Fruit fly (Drosophila melanogaster) whole organism, embryonic: ENCODE measurements around the gene CG5181.
A peak's percentile ranks its signal among the peaks of the same experiment; 100 is the strongest.

Experiments
- Antp ChIP-seq: fragments of 200-800 bp; sonication (Bioruptor generic); optimal IDR thresholded peaks from 3 replicates; lab custom pipeline; 2016; ENCODE audit warnings: missing biosample characterization, missing genetic modification characterization
- Bdp1 ChIP-seq: fragments of 200-800 bp; sonication (Bioruptor generic); optimal IDR thresholded peaks from 3 replicates; lab custom pipeline; 2016; ENCODE audit warnings: missing biosample characterization, missing genetic modification characterization
- CG12071 ChIP-seq: fragments of 200-800 bp; sonication (Bioruptor generic); optimal IDR thresholded peaks from 3 replicates; lab custom pipeline; 2018; ENCODE audit warnings: missing biosample characterization, mild to moderate bottlenecking, missing genetic modification characterization
- CG12219 ChIP-seq: fragments of 200-800 bp; sonication (Bioruptor generic); optimal IDR thresholded peaks from 3 replicates; lab custom pipeline; 2018; ENCODE audit warnings: missing biosample characterization, mild to moderate bottlenecking, missing genetic modification characterization
- CG13296 ChIP-seq: fragments of 200-800 bp; sonication (Bioruptor generic); optimal IDR thresholded peaks from 3 replicates; lab custom pipeline; 2018; ENCODE audit warnings: missing biosample characterization, mild to moderate bottlenecking, missing genetic modification characterization
- CG16779 ChIP-seq: fragments of 200-800 bp; sonication (Bioruptor generic); IDR thresholded peaks from 2 replicates; pipeline ENCODE4 v1.3.6; 2022; ENCODE audit warnings: missing biosample characterization, missing genetic modification characterization
- CG32532 ChIP-seq: fragments of 200-800 bp; sonication (Bioruptor generic); IDR thresholded peaks from 2 replicates; pipeline ENCODE4 v1.3.6; 2022; ENCODE audit warnings: missing biosample characterization, missing genetic modification characterization
- CG33557 ChIP-seq: fragments of 200-800 bp; sonication (Bioruptor generic); optimal IDR thresholded peaks from 2 replicates; lab custom pipeline; 2019; ENCODE audit warnings: missing biosample characterization, mild to moderate bottlenecking, missing genetic modification characterization, moderate library complexity
- CG3407 ChIP-seq: fragments of 200-800 bp; sonication (Bioruptor generic); optimal IDR thresholded peaks from 2 replicates; lab custom pipeline; 2018; ENCODE audit warnings: missing biosample characterization, mild to moderate bottlenecking, missing genetic modification characterization
- CG3726 ChIP-seq: fragments of 200-800 bp; sonication (Bioruptor generic); IDR thresholded peaks from 3 replicates; pipeline ENCODE4, ENCODE4 v1.3.6; 2022; ENCODE audit warnings: missing biosample characterization, missing genetic modification characterization
- CG7928 ChIP-seq: fragments of 200-800 bp; sonication (Bioruptor generic); optimal IDR thresholded peaks from 2 replicates; lab custom pipeline; 2017; ENCODE audit warnings: missing biosample characterization, mild to moderate bottlenecking, missing genetic modification characterization
- CG7963 ChIP-seq: fragments of 200-800 bp; sonication (Bioruptor generic); IDR thresholded peaks from 3 replicates; pipeline ENCODE4 v1.3.6; 2022; ENCODE audit warnings: missing biosample characterization, missing genetic modification characterization; ENCODE audit not compliant: partially characterized antibody
- CG8359 ChIP-seq: fragments of 200-800 bp; sonication (Bioruptor generic); optimal IDR thresholded peaks from 2 replicates; lab custom pipeline; 2017; ENCODE audit warnings: missing biosample characterization, mild to moderate bottlenecking, missing genetic modification characterization, borderline replicate concordance
- CG8388 ChIP-seq: fragments of 200-800 bp; sonication (Bioruptor generic); optimal IDR thresholded peaks from 2 replicates; lab custom pipeline; 2019; ENCODE audit warnings: missing biosample characterization, mild to moderate bottlenecking, missing genetic modification characterization, moderate library complexity
- CG8478 ChIP-seq: fragments of >200 bp; optimal IDR thresholded peaks from 2 replicates; lab custom pipeline; 2018
- CG9215 ChIP-seq: fragments of 200-800 bp; sonication (Bioruptor generic); IDR thresholded peaks from 2 replicates; pipeline ENCODE4 v1.3.6; 2022; ENCODE audit warnings: missing biosample characterization, missing genetic modification characterization
- D19B ChIP-seq: fragments of 200-800 bp; sonication (Bioruptor generic); optimal IDR thresholded peaks from 2 replicates; lab custom pipeline; 2017; ENCODE audit warnings: missing biosample characterization, mild to moderate bottlenecking, missing genetic modification characterization
- Dbx ChIP-seq: fragments of 200-800 bp; sonication (Bioruptor generic); IDR thresholded peaks from 3 replicates; pipeline ENCODE4 v1.3.6; 2022; ENCODE audit warnings: missing biosample characterization, missing genetic modification characterization
- Eip74EF ChIP-seq, 2 experiments: fragments of 200-800 bp in 1 of 2; fragments of >200 bp in 1 of 2; sonication (Bioruptor generic) in 1 of 2; optimal IDR thresholded peaks; 2 replicates each; lab custom pipeline; 2017 to 2019; ENCODE audit warnings: missing biosample characterization in 2 of 2, missing genetic modification characterization in 2 of 2, mild to moderate bottlenecking in 1 of 2, moderate library complexity in 1 of 2
- HLHmδ ChIP-seq: fragments of 200-800 bp; sonication (Bioruptor generic); optimal IDR thresholded peaks from 2 replicates; lab custom pipeline; 2018; ENCODE audit warnings: missing biosample characterization, mild to moderate bottlenecking, missing genetic modification characterization, moderate library complexity
- Hey ChIP-seq: fragments of 200-800 bp; sonication (Bioruptor generic); optimal IDR thresholded peaks from 3 replicates; lab custom pipeline; 2018; ENCODE audit warnings: missing biosample characterization, mild to moderate bottlenecking, missing genetic modification characterization
- Lpt ChIP-seq: fragments of >200 bp; optimal IDR thresholded peaks from 2 replicates; lab custom pipeline; 2018; ENCODE audit warnings: missing biosample characterization, missing genetic modification characterization
- Mrtf ChIP-seq: fragments of 200-800 bp; sonication (Bioruptor generic); IDR thresholded peaks from 3 replicates; pipeline ENCODE4 v1.3.6; 2022; ENCODE audit warnings: missing biosample characterization, missing genetic modification characterization
- Nf-YB ChIP-seq: fragments of 200-800 bp; sonication (Bioruptor generic); optimal IDR thresholded peaks from 3 replicates; lab custom pipeline; 2019; ENCODE audit warnings: missing biosample characterization, mild to moderate bottlenecking, missing genetic modification characterization, moderate library complexity
- Oaz ChIP-seq: fragments of 200-800 bp; sonication (Bioruptor generic); IDR thresholded peaks from 2 replicates; pipeline ENCODE4 v1.3.6; 2022; ENCODE audit warnings: missing biosample characterization, missing genetic modification characterization
- Pdp1 ChIP-seq, 2 experiments: fragments of 200-800 bp; sonication (Bioruptor generic); optimal IDR thresholded peaks; 3 replicates each; lab custom pipeline; 2016; ENCODE audit warnings: missing biosample characterization in 2 of 2, missing genetic modification characterization in 2 of 2, mild to moderate bottlenecking in 1 of 2, moderate library complexity in 1 of 2
- Side ChIP-seq: fragments of 200-800 bp; sonication (Bioruptor generic); optimal IDR thresholded peaks from 2 replicates; lab custom pipeline; 2016; ENCODE audit warnings: missing biosample characterization, missing genetic modification characterization
- Sin3A ChIP-seq: fragments of >200 bp; optimal IDR thresholded peaks from 2 replicates; lab custom pipeline; 2018
- aop ChIP-seq: fragments of 200-800 bp; sonication (Bioruptor generic); IDR thresholded peaks from 2 replicates; pipeline ENCODE4 v1.3.6; 2022; ENCODE audit warnings: missing biosample characterization, missing genetic modification characterization
- caup ChIP-seq: fragments of 200-800 bp; sonication (Bioruptor generic); optimal IDR thresholded peaks from 3 replicates; lab custom pipeline; 2017; ENCODE audit warnings: missing biosample characterization, mild to moderate bottlenecking, missing genetic modification characterization, moderate library complexity; ENCODE audit not compliant: severe bottlenecking
- chn ChIP-seq: fragments of 200-800 bp; sonication (Bioruptor generic); optimal IDR thresholded peaks from 2 replicates; lab custom pipeline; 2016; ENCODE audit warnings: missing biosample characterization, missing genetic modification characterization
- croc ChIP-seq: fragments of 200-800 bp; sonication (Bioruptor generic); conservative IDR thresholded peaks from 3 replicates; pipeline ENCODE4 v1.3.6; 2022; ENCODE audit warnings: missing biosample characterization, missing genetic modification characterization
- da ChIP-seq: fragments of 200-800 bp; sonication (Bioruptor generic); optimal IDR thresholded peaks from 2 replicates; lab custom pipeline; 2016; ENCODE audit warnings: missing biosample characterization, missing genetic modification characterization
- dati ChIP-seq: fragments of 200-800 bp; sonication (Bioruptor generic); IDR thresholded peaks from 2 replicates; pipeline ENCODE4 v1.3.6; 2022; ENCODE audit warnings: missing biosample characterization, missing genetic modification characterization
- dysf ChIP-seq: fragments of 200-800 bp; sonication (Bioruptor generic); IDR thresholded peaks from 3 replicates; pipeline ENCODE4 v1.3.6; 2022; ENCODE audit warnings: missing biosample characterization, missing genetic modification characterization
- eve ChIP-seq, 2 experiments: fragments of >200 bp; optimal IDR thresholded peaks; 2 replicates each; lab custom pipeline; 2017; ENCODE audit warnings: missing biosample characterization in 2 of 2, missing genetic modification characterization in 2 of 2
- h ChIP-seq: fragments of >200 bp; optimal IDR thresholded peaks from 2 replicates; lab custom pipeline; 2017
- inv ChIP-seq: fragments of 200-800 bp; sonication (Bioruptor generic); IDR thresholded peaks from 2 replicates; pipeline ENCODE4 v1.3.6; 2022; ENCODE audit warnings: missing biosample characterization, missing genetic modification characterization; ENCODE audit not compliant: partially characterized antibody
- lmd ChIP-seq: fragments of 200-800 bp; sonication (Bioruptor generic); IDR thresholded peaks from 2 replicates; pipeline ENCODE4 v1.3.6; 2022; ENCODE audit warnings: missing biosample characterization, missing genetic modification characterization
- pho ChIP-seq: fragments of 200-800 bp; sonication (Bioruptor generic); optimal IDR thresholded peaks from 2 replicates; lab custom pipeline; 2016; ENCODE audit warnings: missing biosample characterization, missing genetic modification characterization
- pnt ChIP-seq: fragments of 200-800 bp; sonication (Bioruptor generic); optimal IDR thresholded peaks from 3 replicates; lab custom pipeline; 2016; ENCODE audit warnings: missing biosample characterization, missing genetic modification characterization
- sima ChIP-seq: fragments of 200-800 bp; sonication (Bioruptor generic); optimal IDR thresholded peaks from 2 replicates; lab custom pipeline; 2016; ENCODE audit warnings: missing biosample characterization, missing genetic modification characterization
- sisA ChIP-seq: fragments of 200-800 bp; sonication (Bioruptor generic); IDR thresholded peaks from 2 replicates; pipeline ENCODE4 v1.3.6; 2022; ENCODE audit warnings: missing biosample characterization, missing genetic modification characterization
- slbo ChIP-seq: fragments of 200-800 bp; sonication (Bioruptor generic); IDR thresholded peaks from 2 replicates; pipeline ENCODE4 v1.3.6; 2022; ENCODE audit warnings: missing biosample characterization, missing genetic modification characterization
- sqz ChIP-seq: fragments of 200-800 bp; sonication (Bioruptor generic); optimal IDR thresholded peaks from 3 replicates; lab custom pipeline; 2018; ENCODE audit warnings: missing biosample characterization, mild to moderate bottlenecking, missing genetic modification characterization
- stc ChIP-seq: fragments of 200-800 bp; sonication (Bioruptor generic); IDR thresholded peaks from 2 replicates; pipeline ENCODE4 v1.3.6; 2022; ENCODE audit warnings: missing biosample characterization, missing genetic modification characterization
- tin ChIP-seq: fragments of 200-800 bp; sonication (Bioruptor generic); optimal IDR thresholded peaks from 3 replicates; lab custom pipeline; 2016; ENCODE audit warnings: missing biosample characterization, missing genetic modification characterization
- trem ChIP-seq: fragments of 200-800 bp; optimal IDR thresholded peaks from 3 replicates; lab custom pipeline; 2019; ENCODE audit warnings: missing biosample characterization, mild to moderate bottlenecking, missing genetic modification characterization, moderate library complexity
- twi ChIP-seq: fragments of 200-800 bp; optimal IDR thresholded peaks from 2 replicates; lab custom pipeline; 2019; ENCODE audit warnings: missing biosample characterization, mild to moderate bottlenecking, missing genetic modification characterization, moderate library complexity
- z ChIP-seq: fragments of 200-800 bp; sonication (Bioruptor generic); IDR thresholded peaks from 3 replicates; pipeline ENCODE4 v1.3.6; 2022; ENCODE audit warnings: missing biosample characterization, missing genetic modification characterization
- zen ChIP-seq: fragments of 200-800 bp; sonication (Bioruptor generic); optimal IDR thresholded peaks from 3 replicates; lab custom pipeline; 2018; ENCODE audit warnings: missing biosample characterization, mild to moderate bottlenecking, missing genetic modification characterization, moderate library complexity

CG5181 gene

DNA sequence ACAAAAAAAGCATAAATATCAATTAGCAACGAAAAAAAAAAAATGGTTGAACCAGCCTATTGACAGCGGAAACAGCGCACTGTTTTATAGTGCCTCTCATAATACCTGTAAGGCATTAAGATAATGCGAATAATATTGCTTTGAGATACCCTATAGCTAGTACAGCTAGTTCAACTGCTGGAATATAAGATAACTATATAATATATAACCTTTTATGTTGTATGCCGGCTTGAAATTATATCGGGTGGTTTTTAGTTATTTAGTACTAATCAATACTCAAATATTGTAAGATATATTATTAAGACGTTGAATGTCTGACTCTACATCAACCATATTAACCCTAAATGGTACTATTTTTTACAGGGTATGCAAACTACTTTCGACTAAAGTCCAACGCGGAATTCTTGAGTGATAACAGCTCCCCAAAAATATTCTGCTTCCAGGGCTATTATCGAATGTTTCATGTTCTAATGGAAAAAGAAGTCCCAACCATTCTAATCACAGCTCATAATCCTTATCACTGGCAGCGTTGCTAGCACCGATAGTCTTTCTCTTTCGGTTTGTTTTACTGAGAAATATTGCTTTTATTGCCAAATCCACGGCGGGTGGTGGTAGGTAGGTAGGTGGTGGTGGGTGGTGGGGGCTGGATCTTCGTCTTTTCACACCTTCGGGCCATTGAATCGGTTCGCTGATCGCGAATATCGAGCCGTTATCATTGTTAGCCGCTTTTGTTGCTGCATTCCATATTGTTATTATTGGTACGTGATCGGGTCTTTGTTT is 24.5 kb upstream of the CG5181 start (continued):
- TF ChIP-seq CG8388 (GFP tag; lab: Kevin White, UChicago) (peak; percentile 63), CG3726 (GFP tag; lab: Robert Waterston, UW) (peak; percentile 51; the same call in 1 of the 3 replicates), pnt (GFP tag; lab: Kevin White, UChicago) (no peak), Hey (tag; lab: Kevin White, UChicago) (no peak), Sin3A (lab: Kevin White, UChicago) (no peak), caup (GFP tag; lab: Kevin White, UChicago) (peak; percentile 78), sima (GFP tag; lab: Kevin White, UChicago) (no peak), CG3407 (GFP tag; lab: Kevin White, UChicago) (peak; percentile 19), zen (tag; lab: Kevin White, UChicago) (no peak), CG8478 (no peak), stc (GFP tag; lab: Robert Waterston, UW) (peak; percentile 53), Dbx (GFP tag; lab: Robert Waterston, UW) (peak; percentile 91), z (GFP tag; lab: Robert Waterston, UW) (no peak), aop (GFP tag; lab: Robert Waterston, UW) (no peak), twi (peak; percentile 6), Lpt (GFP tag; lab: Kevin White, UChicago) (no peak), CG16779 (GFP tag; lab: Robert Waterston, UW) (0 out of 2 replicates have a peak, but pooled peaks have one; percentile 16), CG12071 (GFP tag; lab: Kevin White, UChicago) (peak; percentile 0), pho (GFP tag; lab: Kevin White, UChicago) (peak; percentile 51), eve (GFP tag; optimal IDR thresholded peaks at IDR 0.05; lab: Kevin White, UChicago) (peak in 1 of 2 experiments; percentile 56), CG7963 (GFP tag; lab: Robert Waterston, UW) (no peak), CG33557 (GFP tag; lab: Kevin White, UChicago) (no peak), Oaz (peak; percentile 42; the same call in 1 of the 2 replicates), inv (no peak), sqz (GFP tag; lab: Kevin White, UChicago) (no peak), lmd (GFP tag; lab: Robert Waterston, UW) (peak; percentile 87), CG32532 (GFP tag; lab: Robert Waterston, UW) (peak; percentile 84), trem (no peak), CG12219 (GFP tag; lab: Kevin White, UChicago) (peak; percentile 58), CG9215 (peak; percentile 73), h (no peak), Side (no peak), dysf (GFP tag; lab: Robert Waterston, UW) (peak; percentile 90), sisA (GFP tag; lab: Robert Waterston, UW) (peak; percentile 74), dati (GFP tag; lab: Robert Waterston, UW) (no peak), CG7928 (peak; percentile 12), tin (no peak), da (GFP tag; lab: Kevin White, UChicago) (no peak), D19B (GFP tag; lab: Kevin White, UChicago) (peak; percentile 94), croc (GFP tag; lab: Robert Waterston, UW) (no peak; the same call in 2 of the 3 replicates), Eip74EF (GFP tag; optimal IDR thresholded peaks at IDR 0.05; lab: Kevin White, UChicago) (peak in 1 of 2 experiments; percentile 61), slbo (GFP tag; lab: Robert Waterston, UW) (peak; percentile 94), Mrtf (peak; percentile 66; the same call in 1 of the 3 replicates), CG8359 (GFP tag; lab: Kevin White, UChicago) (no peak), CG13296 (GFP tag; lab: Kevin White, UChicago) (peak; percentile 63), Bdp1 (GFP tag; lab: Kevin White, UChicago) (no peak), chn (GFP tag; lab: Kevin White, UChicago) (no peak), HLHmδ (GFP tag; lab: Kevin White, UChicago) (no peak), Antp (GFP tag; lab: Kevin White, UChicago) (no peak), Pdp1 (GFP tag; optimal IDR thresholded peaks at IDR 0.05; lab: Kevin White, UChicago) (peak; percentile 14 to 31), Nf-YB (peak; percentile 37)
